Worm (Caenorhabditis elegans) whole organism, L3 larva: ENCODE results near the gene inf-1.
A peak's percentile ranks its signal among the peaks of the same experiment; 100 is the strongest.

Experiments
- R02D3.7 ChIP-seq: fragments of 150-350 bp; optimal IDR thresholded peaks from 2 replicates; lab custom pipeline; 2014; ENCODE audit warnings: missing biosample characterization, missing genetic modification characterization
- ZK546.5 ChIP-seq: sonication (generic microtip); optimal IDR thresholded peaks from 2 replicates; lab custom pipeline; 2017; ENCODE audit warnings: missing biosample characterization, missing genetic modification characterization
- aly-2 ChIP-seq: fragments of 150-350 bp; optimal IDR thresholded peaks from 2 replicates; lab custom pipeline; 2014; ENCODE audit warnings: missing biosample characterization, missing genetic modification characterization
- ama-1 ChIP-seq: fragments of 150-350 bp; optimal IDR thresholded peaks from 2 replicates; lab custom pipeline; 2018
- ceh-16 ChIP-seq: sonication (generic microtip); optimal IDR thresholded peaks from 2 replicates; lab custom pipeline; 2017; ENCODE audit warnings: missing biosample characterization, missing genetic modification characterization
- ceh-28 ChIP-seq: fragments of 150-350 bp; optimal IDR thresholded peaks from 2 replicates; lab custom pipeline; 2014; ENCODE audit warnings: missing biosample characterization, missing genetic modification reagents, missing genetic modification characterization
- ceh-82 ChIP-seq: fragments of 150-350 bp; optimal IDR thresholded peaks from 2 replicates; lab custom pipeline; 2014; ENCODE audit warnings: missing biosample characterization, missing genetic modification characterization
- ceh-9 ChIP-seq: sonication (generic microtip); optimal IDR thresholded peaks from 2 replicates; lab custom pipeline; 2018; ENCODE audit warnings: missing biosample characterization, missing genetic modification characterization
- daf-12 ChIP-seq: fragments of 150-350 bp; optimal IDR thresholded peaks from 2 replicates; lab custom pipeline; 2014; ENCODE audit warnings: missing biosample characterization, missing genetic modification reagents, missing genetic modification characterization
- egl-27 ChIP-seq: sonication (generic microtip); optimal IDR thresholded peaks from 4 replicates; lab custom pipeline; 2017; ENCODE audit warnings: missing biosample characterization, missing genetic modification reagents, missing genetic modification characterization
- egl-5 ChIP-seq: fragments of 150-350 bp; optimal IDR thresholded peaks from 2 replicates; lab custom pipeline; 2017; ENCODE audit warnings: missing biosample characterization, missing genetic modification reagents, missing genetic modification characterization, inconsistent platforms
- elt-1 ChIP-seq: fragments of 150-350 bp; optimal IDR thresholded peaks from 2 replicates; lab custom pipeline; 2014; ENCODE audit warnings: missing biosample characterization, missing genetic modification characterization
- elt-2 ChIP-seq: sonication (generic microtip); optimal IDR thresholded peaks from 2 replicates; lab custom pipeline; 2016; ENCODE audit warnings: missing genetic modification reagents, mild to moderate bottlenecking, missing genetic modification characterization, missing compliant biosample characterization
- elt-3 ChIP-seq, 3 experiments: fragments of 150-350 bp in 1 of 3; sonication (generic microtip) in 2 of 3; optimal IDR thresholded peaks; 2 replicates in 2 of 3; 4 replicates in 1 of 3; lab custom pipeline; 2014 to 2017; ENCODE audit warnings: missing biosample characterization in 3 of 3, missing genetic modification characterization in 3 of 3
- eor-1 ChIP-seq, 2 experiments: fragments of 150-350 bp; optimal IDR thresholded peaks; 2 replicates each; lab custom pipeline; 2014 to 2018; ENCODE audit warnings: missing biosample characterization in 2 of 2, missing genetic modification characterization in 2 of 2
- fkh-10 ChIP-seq: sonication (generic microtip); optimal IDR thresholded peaks from 2 replicates; lab custom pipeline; 2017; ENCODE audit warnings: missing biosample characterization, missing genetic modification reagents, missing genetic modification characterization
- fkh-2 ChIP-seq: fragments of 150-350 bp; optimal IDR thresholded peaks from 2 replicates; lab custom pipeline; 2014; ENCODE audit warnings: missing biosample characterization, missing genetic modification reagents, missing genetic modification characterization
- fos-1 ChIP-seq: fragments of 150-350 bp; optimal IDR thresholded peaks from 2 replicates; lab custom pipeline; 2014; ENCODE audit warnings: missing biosample characterization, missing genetic modification characterization
- hmg-11 ChIP-seq: sonication (generic microtip); optimal IDR thresholded peaks from 2 replicates; lab custom pipeline; 2016; ENCODE audit warnings: missing genetic modification characterization, missing compliant biosample characterization
- jun-1 ChIP-seq: fragments of 150-350 bp; optimal IDR thresholded peaks from 2 replicates; lab custom pipeline; 2014; ENCODE audit warnings: missing biosample characterization, missing genetic modification reagents, missing genetic modification characterization
- lin-15B ChIP-seq: fragments of 150-350 bp; optimal IDR thresholded peaks from 2 replicates; lab custom pipeline; 2014; ENCODE audit warnings: missing biosample characterization, missing genetic modification characterization
- lin-39 ChIP-seq: fragments of 150-350 bp; optimal IDR thresholded peaks from 2 replicates; lab custom pipeline; 2018; ENCODE audit warnings: missing biosample characterization, missing genetic modification reagents, missing genetic modification characterization
- lsy-12 ChIP-seq: sonication (generic microtip); optimal IDR thresholded peaks from 2 replicates; lab custom pipeline; 2016; ENCODE audit warnings: mild to moderate bottlenecking, missing genetic modification characterization, missing compliant biosample characterization
- mdl-1 ChIP-seq: fragments of 150-350 bp; optimal IDR thresholded peaks from 2 replicates; lab custom pipeline; 2014; ENCODE audit warnings: missing biosample characterization, missing genetic modification characterization
- mml-1 ChIP-seq: fragments of 150-350 bp; sonication (generic microtip); optimal IDR thresholded peaks from 3 replicates; lab custom pipeline; 2014; ENCODE audit warnings: missing biosample characterization, missing genetic modification characterization
- nfya-1 ChIP-seq: sonication (generic microtip); optimal IDR thresholded peaks from 2 replicates; lab custom pipeline; 2017; ENCODE audit warnings: missing genetic modification characterization, mild to moderate bottlenecking, missing compliant biosample characterization, antibody characterized with exemption, moderate library complexity; ENCODE audit not compliant: insufficient read depth
- nhr-11 ChIP-seq: fragments of 150-350 bp; optimal IDR thresholded peaks from 2 replicates; lab custom pipeline; 2014; ENCODE audit warnings: missing biosample characterization, missing genetic modification characterization
- nhr-12 ChIP-seq: fragments of 150-350 bp; optimal IDR thresholded peaks from 2 replicates; lab custom pipeline; 2014; ENCODE audit warnings: missing biosample characterization, missing genetic modification characterization
- nhr-23 ChIP-seq: fragments of 150-350 bp; optimal IDR thresholded peaks from 2 replicates; lab custom pipeline; 2014; ENCODE audit warnings: missing biosample characterization, missing genetic modification reagents, missing genetic modification characterization
- nhr-237 ChIP-seq: fragments of 150-350 bp; optimal IDR thresholded peaks from 2 replicates; lab custom pipeline; 2014; ENCODE audit warnings: missing biosample characterization, missing genetic modification characterization
- nhr-25 ChIP-seq: sonication (generic microtip); optimal IDR thresholded peaks from 2 replicates; lab custom pipeline; 2017; ENCODE audit warnings: missing biosample characterization, missing genetic modification characterization
- nhr-28 ChIP-seq: fragments of 150-350 bp; optimal IDR thresholded peaks from 2 replicates; lab custom pipeline; 2014; ENCODE audit warnings: missing biosample characterization, missing genetic modification characterization
- nhr-43 ChIP-seq: sonication (generic microtip); optimal IDR thresholded peaks from 2 replicates; lab custom pipeline; 2016; ENCODE audit warnings: mild to moderate bottlenecking, missing genetic modification characterization, missing compliant biosample characterization; ENCODE audit not compliant: poor library complexity, severe bottlenecking
- nhr-67 ChIP-seq: fragments of 150-350 bp; optimal IDR thresholded peaks from 2 replicates; lab custom pipeline; 2014; ENCODE audit warnings: missing biosample characterization, missing genetic modification characterization
- nhr-76 ChIP-seq: fragments of 150-350 bp; sonication (generic microtip); optimal IDR thresholded peaks from 5 replicates; lab custom pipeline; 2014; ENCODE audit warnings: missing biosample characterization, missing genetic modification characterization
- nhr-77 ChIP-seq: fragments of 150-350 bp; optimal IDR thresholded peaks from 2 replicates; lab custom pipeline; 2014; ENCODE audit warnings: missing biosample characterization, missing genetic modification characterization
- pha-4 ChIP-seq: fragments of 150-350 bp; optimal IDR thresholded peaks from 2 replicates; lab custom pipeline; 2014; ENCODE audit warnings: missing biosample characterization, missing genetic modification reagents, missing genetic modification characterization
- pqm-1 ChIP-seq: fragments of 150-350 bp; optimal IDR thresholded peaks from 2 replicates; lab custom pipeline; 2017; ENCODE audit warnings: missing biosample characterization, missing genetic modification characterization, inconsistent platforms
- sea-2 ChIP-seq: fragments of 150-350 bp; sonication (generic microtip); optimal IDR thresholded peaks from 4 replicates; lab custom pipeline; 2014; ENCODE audit warnings: missing biosample characterization, missing genetic modification reagents, missing genetic modification characterization
- skn-1 ChIP-seq: fragments of 150-350 bp; optimal IDR thresholded peaks from 2 replicates; lab custom pipeline; 2014; ENCODE audit warnings: missing biosample characterization, missing genetic modification characterization
- snpc-4 ChIP-seq: fragments of 150-350 bp; optimal IDR thresholded peaks from 2 replicates; lab custom pipeline; 2014; ENCODE audit warnings: missing biosample characterization, missing genetic modification characterization
- tbx-2 ChIP-seq: sonication (generic microtip); optimal IDR thresholded peaks from 2 replicates; lab custom pipeline; 2016; ENCODE audit warnings: mild to moderate bottlenecking, missing genetic modification characterization, missing compliant biosample characterization
- unc-39 ChIP-seq: sonication (generic microtip); optimal IDR thresholded peaks from 4 replicates; lab custom pipeline; 2017; ENCODE audit warnings: missing biosample characterization, missing genetic modification characterization
- unc-62 ChIP-seq: fragments of 150-350 bp; sonication (generic microtip); optimal IDR thresholded peaks from 4 replicates; lab custom pipeline; 2014; ENCODE audit warnings: missing biosample characterization, missing genetic modification reagents, missing genetic modification characterization
- zag-1 ChIP-seq: fragments of 150-350 bp; optimal IDR thresholded peaks from 2 replicates; lab custom pipeline; 2014; ENCODE audit warnings: missing biosample characterization, missing genetic modification characterization
- ztf-11 ChIP-seq: fragments of 150-350 bp; optimal IDR thresholded peaks from 2 replicates; lab custom pipeline; 2014; ENCODE audit warnings: missing biosample characterization, missing genetic modification characterization
- ztf-4 ChIP-seq: fragments of 150-350 bp; optimal IDR thresholded peaks from 2 replicates; lab custom pipeline; 2014; ENCODE audit warnings: missing biosample characterization, missing genetic modification characterization

Gene inf-1

DNA sequence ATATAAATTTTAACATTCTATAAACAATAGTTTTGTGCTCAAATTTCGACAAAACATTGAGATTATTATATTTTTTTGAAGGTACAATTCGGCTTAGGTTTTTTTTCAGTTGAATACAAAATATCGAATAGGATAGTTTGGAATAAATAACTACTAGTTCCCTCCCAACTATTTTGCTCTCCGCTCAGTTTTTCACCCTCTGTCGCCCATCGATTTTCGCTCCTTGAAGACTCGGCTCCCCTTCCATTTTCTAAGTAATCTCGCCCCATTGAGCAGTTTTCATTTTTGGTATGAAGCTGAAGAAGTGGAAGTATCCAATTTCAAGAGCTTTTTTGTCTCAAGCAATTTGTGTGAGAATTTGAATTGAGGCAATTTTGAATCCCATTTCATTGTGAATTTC, 43.7 kb downstream of the inf-1 start, which contains the start of gene F31E3.2:
Gene F31E3.2, plus strand, starts transcription at position 301 of the 400 bp plus-strand sequence.
- no peak for TF ChIP-seq hmg-11
- no peak for TF ChIP-seq ztf-4 (tag; lab: Kevin White, UChicago)
- no peak for TF ChIP-seq tbx-2 (tag; lab: Kevin White, UChicago)
- peak; percentile 24 for TF ChIP-seq nfya-1 (tag; lab: Kevin White, UChicago)
- TF ChIP-seq jun-1, result no peak
- no peak for TF ChIP-seq fkh-2 (tag; lab: Kevin White, UChicago)

- TF ChIP-seq fkh-2 (tag; lab: Kevin White, UChicago) (no peak), snpc-4 (tag; lab: Kevin White, UChicago) (no peak), daf-12 (tag; lab: Kevin White, UChicago) (no peak), ceh-28 (tag; lab: Kevin White, UChicago) (no peak)
- TF ChIP-seq, all 47 proteins: peak for 0
Measured at ce11 chrIII:6974952-6975351, 45.0 kb downstream of the inf-1 start.

- no peak for TF ChIP-seq elt-3 (tag; optimal IDR thresholded peaks at IDR 0.05; lab: Kevin White, UChicago)
- no peak for TF ChIP-seq unc-39 (tag; lab: Kevin White, UChicago)
- peak; percentile 42 for TF ChIP-seq ceh-28 (tag; lab: Kevin White, UChicago)
- TF ChIP-seq eor-1 (tag; optimal IDR thresholded peaks at IDR 0.05; lab: Kevin White, UChicago), result no peak
- peak; percentile 44 for TF ChIP-seq nhr-43
- peak; percentile 100 for TF ChIP-seq unc-62
- no peak for TF ChIP-seq egl-27 (tag; lab: Kevin White, UChicago)
- TF ChIP-seq snpc-4 (tag; lab: Kevin White, UChicago), result no peak
- no peak for TF ChIP-seq aly-2 (tag; lab: Kevin White, UChicago)
- TF ChIP-seq jun-1, result no peak
- TF ChIP-seq lin-39 (tag; lab: Kevin White, UChicago), result peak; percentile 88
- no peak for TF ChIP-seq fkh-10 (GFP tag; lab: Kevin White, UChicago)
- TF ChIP-seq lsy-12 (tag; lab: Kevin White, UChicago), result no peak
- peak; percentile 55 for TF ChIP-seq hmg-11
- TF ChIP-seq nhr-25 (tag; lab: Kevin White, UChicago), result peak; percentile 95
- TF ChIP-seq nhr-23 (tag; lab: Kevin White, UChicago), result peak; percentile 78
- TF ChIP-seq nhr-237 (tag; lab: Kevin White, UChicago), result no peak
- TF ChIP-seq fkh-2 (tag; lab: Kevin White, UChicago), result no peak
- TF ChIP-seq ceh-9 (tag; lab: Kevin White, UChicago), result no peak
- TF ChIP-seq sea-2 (GFP tag; lab: Kevin White, UChicago), result no peak
- no peak for TF ChIP-seq pha-4
- TF ChIP-seq daf-12 (tag; lab: Kevin White, UChicago), result no peak
- TF ChIP-seq lin-15B (tag; lab: Kevin White, UChicago), result peak; percentile 57
- no peak for TF ChIP-seq fos-1
- TF ChIP-seq mdl-1, result no peak
- peak; percentile 1 for TF ChIP-seq egl-5 (tag; lab: Kevin White, UChicago)
- no peak for TF ChIP-seq nhr-12 (tag; lab: Kevin White, UChicago)
- TF ChIP-seq tbx-2 (tag; lab: Kevin White, UChicago), result peak; percentile 5
- no peak for TF ChIP-seq ztf-4 (tag; lab: Kevin White, UChicago)
- TF ChIP-seq skn-1 (tag; lab: Kevin White, UChicago), result no peak
- peak; percentile 31 for TF ChIP-seq elt-1 (tag; lab: Kevin White, UChicago)
- no peak for TF ChIP-seq nhr-76 (tag; lab: Kevin White, UChicago)
- TF ChIP-seq zag-1, result no peak
- TF ChIP-seq nhr-77 (tag; lab: Kevin White, UChicago), result no peak
- TF ChIP-seq pqm-1, result no peak
- peak; percentile 48 for TF ChIP-seq ama-1 (lab: Kevin White, UChicago)
- no peak for TF ChIP-seq nhr-28 (tag; lab: Kevin White, UChicago)
- TF ChIP-seq ceh-82, result no peak
- no peak for TF ChIP-seq mml-1 (tag; lab: Kevin White, UChicago)
- TF ChIP-seq R02D3.7 (tag; lab: Kevin White, UChicago), result peak; percentile 38
- TF ChIP-seq nhr-11, result peak; percentile 2
- no peak for TF ChIP-seq ceh-16 (tag; lab: Kevin White, UChicago)
- no peak for TF ChIP-seq ZK546.5 (tag; lab: Kevin White, UChicago)
- no peak for TF ChIP-seq elt-2
- TF ChIP-seq nhr-67 (tag; lab: Kevin White, UChicago), result no peak
- TF ChIP-seq ztf-11, result no peak
- peak; percentile 79 for TF ChIP-seq nfya-1 (tag; lab: Kevin White, UChicago)
Measured at ce11 chrIII:6978875-6979274, 48.9 kb downstream of the inf-1 start.
